Fruit fly (Drosophila melanogaster) whole organism: Measurements from ENCODE around the gene Arl6IP1.

Experiments
- CG8478 ChIP-seq: fragments of >200 bp; optimal IDR thresholded peaks from 2 replicates; lab custom pipeline; 2018; ENCODE audit warnings: inconsistent platforms
- Dll ChIP-seq: fragments of >200 bp; optimal IDR thresholded peaks from 2 replicates; lab custom pipeline; 2017
- EcR ChIP-seq, 2 experiments: fragments of >200 bp; optimal IDR thresholded peaks; 2 replicates each; lab custom pipeline; 2017; ENCODE audit warnings: missing biosample characterization in 2 of 2, missing genetic modification characterization in 2 of 2, missing genetic modification reagents in 2 of 2
- pan ChIP-seq: fragments of >200 bp; optimal IDR thresholded peaks from 2 replicates; lab custom pipeline; 2017
- psq ChIP-seq: fragments of >200 bp; optimal IDR thresholded peaks from 2 replicates; lab custom pipeline; 2017
- usp ChIP-seq: fragments of >200 bp; optimal IDR thresholded peaks from 2 replicates; lab custom pipeline; 2017; ENCODE audit warnings: missing biosample characterization, missing genetic modification characterization, mixed read lengths

Arl6IP1 gene

DNA sequence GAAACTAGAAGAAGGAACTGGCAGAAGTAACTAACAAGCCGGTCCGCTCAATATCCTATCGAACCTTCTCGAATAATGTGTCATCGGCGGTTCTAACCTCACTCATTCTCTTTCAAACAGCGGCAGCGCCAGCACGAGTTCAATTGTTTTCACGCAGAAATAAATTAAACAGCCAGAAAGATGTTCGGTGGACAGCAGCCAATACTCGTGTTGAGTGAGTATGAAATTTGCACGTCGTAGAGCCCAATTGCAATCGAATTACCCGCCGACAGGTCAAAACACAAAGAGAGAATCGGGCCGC is 4.3 kb downstream of the Arl6IP1 start:
- TF ChIP-seq Dll (lab: Kevin White, UChicago) (no peak), pan (lab: Kevin White, UChicago) (no peak), usp (GFP tag; lab: Kevin White, UChicago) (no peak), CG8478 (lab: Kevin White, UChicago) (no peak)

DNA sequence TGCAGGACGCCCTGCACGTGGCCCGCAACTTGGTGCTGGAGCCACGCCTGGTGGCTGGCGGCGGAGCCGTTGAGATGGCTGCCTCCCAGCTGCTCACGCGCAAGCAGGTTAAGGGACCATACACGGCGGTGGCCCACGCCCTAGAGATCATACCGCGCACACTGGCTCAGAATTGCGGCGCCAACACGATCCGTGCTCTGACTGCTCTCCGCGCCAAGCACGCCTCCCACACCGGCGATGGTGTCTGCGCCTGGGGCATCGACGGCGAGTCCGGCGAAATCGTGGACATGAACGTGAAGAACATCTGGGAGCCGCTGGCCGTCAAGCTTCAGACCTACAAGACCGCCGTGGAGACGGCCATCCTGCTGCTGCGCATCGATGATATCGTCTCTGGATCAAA is 5.9 kb downstream of the Arl6IP1 start:
- TF ChIP-seq Dll (lab: Kevin White, UChicago) (no peak), CG8478 (lab: Kevin White, UChicago) (no peak), psq (lab: Kevin White, UChicago) (no peak), pan (lab: Kevin White, UChicago) (no peak), EcR (GFP tag; optimal IDR thresholded peaks at IDR 0.05; lab: Kevin White, UChicago) (no peak), usp (GFP tag; lab: Kevin White, UChicago) (no peak)

DNA sequence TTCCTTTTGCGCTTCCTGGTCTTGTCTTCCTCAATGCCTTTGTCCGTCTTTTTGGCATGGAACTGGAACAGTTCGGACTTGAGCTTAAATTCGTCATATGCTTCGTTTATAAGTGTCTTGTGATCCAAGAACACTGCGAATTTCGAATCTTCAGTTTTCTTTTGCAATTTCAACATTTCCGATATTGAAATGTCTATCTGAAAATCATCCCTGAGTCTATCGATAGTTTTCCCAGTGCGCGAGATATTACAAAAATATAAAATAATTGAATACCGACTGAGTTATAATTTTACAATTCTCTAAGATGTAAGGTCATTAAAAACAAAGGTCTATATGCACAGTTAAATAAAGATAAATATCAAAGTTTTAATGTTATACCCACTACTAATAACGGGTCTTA is 7.5 kb downstream of the Arl6IP1 start, which contains the start of gene Mettl4:
Gene Mettl4 (minus strand): TSS at position 208 of the 400 bp plus-strand sequence.
- TF ChIP-seq usp (GFP tag; lab: Kevin White, UChicago) (no peak), pan (lab: Kevin White, UChicago) (no peak), Dll (lab: Kevin White, UChicago) (no peak), CG8478 (lab: Kevin White, UChicago) (no peak), psq (lab: Kevin White, UChicago) (no peak), EcR (GFP tag; optimal IDR thresholded peaks at IDR 0.05; lab: Kevin White, UChicago) (no peak)

DNA sequence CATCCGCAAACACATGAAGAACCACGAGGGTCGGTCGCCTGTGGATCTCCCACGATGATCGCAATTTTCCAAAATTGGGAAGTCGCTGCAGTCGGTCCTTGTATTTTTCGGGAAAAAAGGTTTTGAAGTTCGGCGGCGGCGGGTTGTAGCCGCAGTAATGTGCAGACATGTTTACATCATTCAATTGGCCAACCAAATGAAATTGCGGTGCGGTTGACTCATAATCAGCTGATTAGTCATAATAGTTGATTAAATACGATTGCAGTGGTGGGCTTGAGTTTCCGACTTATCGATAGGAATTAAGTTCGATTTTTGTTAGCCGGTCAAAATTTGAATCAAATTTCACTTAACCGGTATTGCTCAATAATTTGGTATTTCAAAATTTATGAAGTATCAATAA is 8.7 kb downstream of the Arl6IP1 start, which contains the start of gene CG14907:
Gene CG14907 (minus strand): TSS at position 229 of the 400 bp plus-strand sequence.
- TF ChIP-seq EcR (GFP tag; optimal IDR thresholded peaks at IDR 0.05; lab: Kevin White, UChicago) (no peak), CG8478 (lab: Kevin White, UChicago) (no peak), usp (GFP tag; lab: Kevin White, UChicago) (no peak), psq (lab: Kevin White, UChicago) (no peak), Dll (lab: Kevin White, UChicago) (no peak), pan (lab: Kevin White, UChicago) (no peak)

DNA sequence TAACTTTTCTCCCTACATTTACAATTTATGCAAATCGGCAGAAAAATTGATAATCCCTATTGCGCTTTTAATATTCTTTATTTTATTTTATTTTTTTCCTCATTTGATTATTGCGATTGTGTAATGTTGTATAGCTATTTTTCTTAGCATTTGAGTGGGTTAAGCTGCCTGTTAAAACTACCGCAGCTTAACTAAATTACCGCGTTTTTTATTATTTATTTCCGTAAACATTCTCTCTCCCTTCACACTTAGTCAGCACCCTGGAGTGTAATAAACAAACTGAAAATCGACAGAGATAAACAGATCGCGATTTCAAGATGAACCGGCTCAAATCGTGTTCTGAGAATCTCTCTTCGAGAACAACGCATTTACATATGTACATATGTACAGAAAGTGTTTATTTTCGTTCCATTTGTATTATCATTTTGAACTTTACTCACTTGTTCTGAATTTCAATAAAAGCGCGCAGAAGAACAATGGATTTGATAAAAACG is 11.6 kb downstream of the Arl6IP1 start:
- TF ChIP-seq usp (GFP tag; lab: Kevin White, UChicago) = no peak
- no peak for TF ChIP-seq Dll (lab: Kevin White, UChicago)
- no peak for TF ChIP-seq pan (lab: Kevin White, UChicago)
- TF ChIP-seq EcR (GFP tag; optimal IDR thresholded peaks at IDR 0.05; lab: Kevin White, UChicago) = no peak
- no peak for TF ChIP-seq psq (lab: Kevin White, UChicago)
- TF ChIP-seq CG8478 (lab: Kevin White, UChicago) = no peak

DNA sequence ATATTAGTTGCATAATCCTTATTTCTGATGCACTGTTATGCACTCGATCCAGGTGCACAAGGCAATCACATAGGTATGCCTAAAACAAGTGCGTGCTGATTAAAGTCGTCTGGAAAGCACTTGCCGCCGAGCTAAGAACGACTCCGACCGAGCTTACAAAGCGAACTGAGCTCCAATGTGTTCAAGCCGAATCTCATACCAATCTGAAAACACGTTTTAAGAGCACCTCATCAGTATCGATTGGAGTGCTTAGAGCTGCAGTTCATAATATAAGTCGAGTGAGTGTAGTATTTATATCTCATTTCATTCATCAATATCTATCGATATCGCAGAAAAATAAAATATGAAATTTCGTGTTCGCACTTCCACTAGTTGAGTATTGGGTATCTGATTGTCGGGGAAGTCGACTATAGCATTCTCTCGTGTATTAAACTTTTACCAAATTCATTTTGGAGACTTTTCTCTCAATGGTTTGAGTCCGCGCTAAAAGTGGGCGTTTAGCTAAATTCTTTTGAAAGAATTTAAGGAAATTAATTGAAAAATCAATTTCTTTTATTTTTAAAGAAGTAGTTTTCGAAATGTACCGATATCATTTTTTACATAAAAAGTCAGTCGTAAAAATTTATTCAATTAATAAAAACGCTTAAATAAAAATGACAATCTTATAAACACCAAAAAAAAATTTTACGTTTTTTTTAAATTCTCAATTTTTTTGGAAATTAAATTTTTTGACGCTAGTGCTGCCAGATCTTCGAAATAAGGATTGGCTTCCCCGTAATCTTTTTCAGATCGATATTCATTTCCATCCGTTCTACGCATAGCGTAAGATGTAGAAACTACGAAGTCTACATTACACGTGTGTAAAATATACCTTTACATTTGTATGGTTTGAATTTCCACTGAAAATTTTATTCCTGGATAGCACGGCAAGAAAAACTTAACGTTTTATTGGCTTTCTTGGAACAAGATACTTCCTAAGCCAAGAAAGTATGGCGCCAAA is 12.4 kb downstream of the Arl6IP1 start, which contains the start of gene modSP:
Gene modSP (minus strand): TSS at position 169 of the 1,000 bp plus-strand sequence.
- TF ChIP-seq psq (lab: Kevin White, UChicago) (no peak), usp (GFP tag; lab: Kevin White, UChicago) (no peak), EcR (GFP tag; optimal IDR thresholded peaks at IDR 0.05; lab: Kevin White, UChicago) (no peak), CG8478 (lab: Kevin White, UChicago) (no peak), Dll (lab: Kevin White, UChicago) (no peak), pan (lab: Kevin White, UChicago) (no peak)

DNA sequence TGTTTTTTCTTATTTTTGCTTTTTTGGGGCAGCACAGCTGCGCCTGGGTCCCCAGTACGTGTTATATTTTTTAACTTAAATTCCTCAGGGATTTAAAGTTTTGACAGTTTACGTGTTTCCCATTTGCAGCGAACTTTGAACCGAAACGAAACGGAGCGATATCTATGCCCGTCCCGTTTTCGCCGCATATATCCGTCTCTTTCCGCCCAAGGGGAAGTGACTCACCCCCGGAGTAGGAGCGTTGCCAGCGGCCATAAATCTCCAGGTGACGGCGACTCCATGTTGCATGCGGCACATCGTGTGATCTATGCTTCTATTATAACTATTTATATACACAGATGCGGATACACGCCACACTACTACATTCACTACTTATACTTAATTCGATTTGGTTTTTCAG is 18.3 kb downstream of the Arl6IP1 start:
- TF ChIP-seq CG8478 (lab: Kevin White, UChicago) (no peak), Dll (lab: Kevin White, UChicago) (no peak), psq (lab: Kevin White, UChicago) (no peak), usp (GFP tag; lab: Kevin White, UChicago) (no peak), EcR (GFP tag; optimal IDR thresholded peaks at IDR 0.05; lab: Kevin White, UChicago) (no peak), pan (lab: Kevin White, UChicago) (no peak)

DNA sequence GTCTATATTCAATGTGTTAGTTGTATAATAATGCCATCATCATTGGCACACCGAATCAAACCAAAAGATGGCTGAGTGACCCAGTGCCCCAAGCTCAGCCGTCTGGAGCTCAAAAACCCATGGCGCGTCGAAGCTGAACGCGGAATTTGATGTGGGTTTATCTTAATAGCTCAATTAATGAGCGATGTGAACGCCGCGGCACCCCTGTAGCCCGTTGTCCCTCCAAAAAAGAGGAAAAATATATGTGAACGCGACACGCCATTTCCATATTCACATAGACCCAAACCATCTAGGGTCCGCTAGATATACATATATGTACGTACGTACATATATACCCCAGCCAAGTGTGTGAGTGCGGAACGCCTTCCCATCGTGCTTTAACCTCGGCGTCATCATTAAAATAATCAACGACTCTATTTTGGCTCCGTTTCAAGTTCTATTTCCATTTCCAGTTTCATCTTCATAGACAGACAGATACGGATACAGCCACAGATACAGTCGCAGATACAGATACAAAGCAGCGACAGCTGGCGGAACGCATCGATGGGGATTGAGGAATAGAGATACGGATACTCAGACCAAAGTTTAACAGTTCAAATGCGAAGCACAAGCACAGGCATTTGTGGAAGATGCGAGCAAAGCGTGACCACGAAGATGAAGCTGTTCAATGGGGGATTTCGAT is 20.9 kb downstream of the Arl6IP1 start:
- TF ChIP-seq CG8478 (lab: Kevin White, UChicago) = no peak
- no peak for TF ChIP-seq EcR (GFP tag; optimal IDR thresholded peaks at IDR 0.05; lab: Kevin White, UChicago)
- no peak for TF ChIP-seq pan (lab: Kevin White, UChicago)
- no peak for TF ChIP-seq Dll (lab: Kevin White, UChicago)
- no peak for TF ChIP-seq psq (lab: Kevin White, UChicago)
- TF ChIP-seq usp (GFP tag; lab: Kevin White, UChicago) = no peak

DNA sequence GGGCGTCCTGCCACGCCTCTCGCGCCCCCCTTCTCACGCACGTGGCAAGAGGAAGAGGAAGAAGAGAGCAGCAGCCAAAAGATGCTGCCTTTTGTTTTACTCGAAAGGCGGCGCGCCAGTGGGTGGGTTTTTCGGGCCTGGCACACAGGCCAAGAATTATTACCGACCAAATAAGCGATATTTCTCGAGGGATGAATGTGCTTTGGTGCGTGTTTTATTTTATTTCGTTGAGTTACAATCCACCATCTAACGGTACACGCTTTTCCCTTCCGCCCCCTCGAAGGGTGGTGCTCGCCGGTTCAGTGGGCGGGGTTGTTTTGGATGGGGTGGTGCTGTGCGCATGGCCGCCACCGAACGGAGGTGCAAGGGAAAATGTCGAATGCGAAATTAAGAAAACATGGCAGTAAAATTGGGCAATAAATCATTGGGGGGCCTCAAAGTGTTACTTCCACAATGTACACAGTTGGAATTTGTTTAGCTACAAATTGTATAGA is 28.9 kb downstream of the Arl6IP1 start:
- TF ChIP-seq CG8478 (lab: Kevin White, UChicago) (no peak), psq (lab: Kevin White, UChicago) (no peak), usp (GFP tag; lab: Kevin White, UChicago) (no peak), EcR (GFP tag; optimal IDR thresholded peaks at IDR 0.05; lab: Kevin White, UChicago) (no peak), Dll (lab: Kevin White, UChicago) (no peak), pan (lab: Kevin White, UChicago) (no peak)

DNA sequence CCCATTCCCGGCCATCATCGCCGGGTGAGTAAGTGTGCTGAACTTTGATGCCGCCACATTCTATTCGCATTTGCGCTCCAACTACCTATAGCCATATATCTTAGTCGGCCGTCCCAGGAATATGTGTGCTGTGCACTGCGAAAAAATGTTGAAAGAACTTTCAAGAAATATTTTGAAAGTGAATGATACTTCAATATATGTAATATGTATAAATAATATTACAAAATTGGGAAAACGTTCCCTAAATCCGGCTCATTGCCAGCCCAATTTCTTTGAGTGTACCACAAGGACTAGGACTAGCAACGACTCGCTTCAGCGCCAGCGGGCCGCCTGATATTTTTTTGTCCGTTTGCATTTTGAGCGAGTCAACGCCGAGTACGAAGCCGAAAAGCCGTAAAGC is 29.8 kb downstream of the Arl6IP1 start:
- no peak for TF ChIP-seq CG8478 (lab: Kevin White, UChicago)
- TF ChIP-seq pan (lab: Kevin White, UChicago) = no peak
